Worm (Caenorhabditis elegans): ENCODE results near the gene uggt-1.

Gene uggt-1

DNA sequence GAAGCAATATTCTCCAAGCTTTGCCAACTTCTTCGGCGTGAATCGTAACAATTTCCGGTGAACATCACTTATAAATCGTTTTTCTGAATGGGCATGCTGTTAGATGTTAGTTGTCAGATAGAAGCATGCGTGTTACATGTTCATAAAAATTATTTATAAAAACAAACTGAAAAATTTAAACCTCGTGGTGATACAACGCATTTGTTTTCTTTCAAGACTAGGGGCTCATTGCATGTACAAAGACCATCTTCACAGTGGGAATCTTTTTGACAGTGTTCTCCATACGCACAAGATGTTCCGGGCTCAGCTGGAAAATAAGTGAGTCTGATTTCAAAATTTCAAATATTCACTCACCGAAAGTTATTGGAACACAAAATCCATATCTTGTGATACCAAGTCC, 11.9 kb upstream of the uggt-1 start:
- TF ChIP-seq pha-4 (tag; optimal IDR thresholded peaks at IDR 0.05) (no peak), ztf-11 (tag; optimal IDR thresholded peaks at IDR 0.05) (no peak), nhr-28 (tag; optimal IDR thresholded peaks at IDR 0.05) (no peak), fkh-2 (tag; optimal IDR thresholded peaks at IDR 0.05) (no peak), nhr-77 (tag; optimal IDR thresholded peaks at IDR 0.05) (no peak), nfya-1 (tag; optimal IDR thresholded peaks at IDR 0.05; ENCODE audit: insufficient read depth) (no peak), nhr-25 (tag; optimal IDR thresholded peaks at IDR 0.05) (no peak), skn-1 (tag; optimal IDR thresholded peaks at IDR 0.05) (no peak)

DNA sequence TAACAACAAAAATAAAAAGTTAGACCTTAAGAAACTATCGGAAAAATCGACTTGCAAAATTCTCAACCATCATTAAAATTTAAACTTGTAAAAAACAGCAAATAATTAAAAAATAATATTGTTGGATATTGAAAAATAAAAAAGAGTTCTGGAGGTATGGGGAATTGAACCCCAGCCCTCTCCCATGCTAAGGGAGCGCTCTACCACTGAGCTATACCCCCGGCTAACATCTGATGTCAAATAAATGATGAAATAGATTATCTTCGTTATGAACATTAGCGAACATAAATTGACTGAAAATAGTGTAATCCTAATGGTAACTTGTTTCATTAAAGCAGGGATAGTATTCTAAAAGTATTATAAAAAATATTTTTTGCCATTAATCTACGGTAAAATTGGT, 6.4 kb upstream of the uggt-1 start:
- TF ChIP-seq skn-1 (tag; optimal IDR thresholded peaks at IDR 0.05): no peak
- no peak for TF ChIP-seq pha-4 (tag; optimal IDR thresholded peaks at IDR 0.05)
- TF ChIP-seq sea-2 (GFP tag; optimal IDR thresholded peaks at IDR 0.05): no peak
- TF ChIP-seq mml-1 (tag; optimal IDR thresholded peaks at IDR 0.05): no peak
- TF ChIP-seq daf-12 (tag; optimal IDR thresholded peaks at IDR 0.05): no peak
- TF ChIP-seq ztf-4 (tag; optimal IDR thresholded peaks at IDR 0.05): no peak

DNA sequence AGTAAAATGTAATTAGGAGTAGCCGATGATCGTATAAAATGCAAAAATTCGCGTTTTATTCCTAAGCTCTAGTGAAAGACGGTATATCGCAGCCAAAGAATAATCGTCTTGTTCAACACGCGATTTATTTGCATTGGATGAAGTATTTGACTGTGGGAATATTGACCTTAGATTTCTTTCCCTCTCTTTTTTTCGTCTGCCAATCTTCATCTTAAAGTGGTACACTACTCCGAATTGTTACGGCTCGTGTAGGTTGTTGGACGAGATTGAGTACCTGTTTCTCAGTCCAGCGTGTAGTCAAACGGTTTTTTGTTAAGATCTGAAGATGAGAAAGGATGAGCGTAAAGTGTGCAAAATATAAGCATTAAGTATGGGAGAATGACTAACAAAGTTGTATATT, 5.8 kb upstream of the uggt-1 start, which contains the start of gene lgc-11:
Gene lgc-11, minus strand, starts transcription at position 101 of the 400 bp plus-strand sequence.
- TF ChIP-seq nhr-12 (tag; optimal IDR thresholded peaks at IDR 0.05): no peak
- TF ChIP-seq ceh-16 (tag; optimal IDR thresholded peaks at IDR 0.05): no peak
- no peak for TF ChIP-seq nhr-77 (tag; optimal IDR thresholded peaks at IDR 0.05)
- no peak for TF ChIP-seq fkh-10 (GFP tag; optimal IDR thresholded peaks at IDR 0.05)
- no peak for TF ChIP-seq eor-1 (tag; optimal IDR thresholded peaks at IDR 0.05)
- no peak for TF ChIP-seq egl-27 (tag; optimal IDR thresholded peaks at IDR 0.05)
- no peak for TF ChIP-seq pqm-1 (tag; optimal IDR thresholded peaks at IDR 0.05)
- no peak for TF ChIP-seq egl-5 (tag; optimal IDR thresholded peaks at IDR 0.05)
- TF ChIP-seq elt-1 (tag; optimal IDR thresholded peaks at IDR 0.05): no peak
- TF ChIP-seq mdl-1 (tag; optimal IDR thresholded peaks at IDR 0.05): no peak
- no peak for TF ChIP-seq nhr-237 (tag; optimal IDR thresholded peaks at IDR 0.05)
- no peak for TF ChIP-seq fos-1 (tag; optimal IDR thresholded peaks at IDR 0.05)
- TF ChIP-seq nhr-28 (tag; optimal IDR thresholded peaks at IDR 0.05): no peak
- TF ChIP-seq nhr-43 (tag; optimal IDR thresholded peaks at IDR 0.05; ENCODE audit: poor library complexity, severe bottlenecking): no peak

DNA sequence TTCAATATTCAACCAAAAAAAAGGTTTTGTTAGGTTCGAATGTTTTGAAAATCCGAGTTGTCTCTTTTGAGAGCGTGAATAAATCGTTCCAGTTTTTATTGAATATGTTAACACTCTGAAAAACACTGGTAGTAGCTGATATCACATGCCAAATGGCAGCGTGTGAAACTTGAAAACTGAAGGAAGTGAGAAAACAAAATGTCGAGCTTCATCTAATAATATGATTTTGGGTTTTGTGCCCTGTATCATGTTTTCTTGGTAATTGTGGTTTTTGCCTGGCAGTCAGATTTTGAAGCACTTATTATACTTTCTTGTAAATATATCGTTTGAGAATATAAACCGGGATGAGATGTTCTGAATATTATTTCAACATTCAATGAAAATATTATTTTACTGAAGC, 2.0 kb upstream of the uggt-1 start, which contains the start of gene F48E3.6:
Gene F48E3.6, minus strand, starts transcription at position 101 of the 400 bp plus-strand sequence.
- no peak for TF ChIP-seq ztf-4 (tag; optimal IDR thresholded peaks at IDR 0.05)
- no peak for TF ChIP-seq nhr-76 (tag; optimal IDR thresholded peaks at IDR 0.05)
- TF ChIP-seq lsy-12 (tag; optimal IDR thresholded peaks at IDR 0.05): no peak
- no peak for TF ChIP-seq jun-1 (tag; optimal IDR thresholded peaks at IDR 0.05)
- no peak for TF ChIP-seq ceh-9 (tag; optimal IDR thresholded peaks at IDR 0.05)
- TF ChIP-seq fkh-10 (GFP tag; optimal IDR thresholded peaks at IDR 0.05): no peak

DNA sequence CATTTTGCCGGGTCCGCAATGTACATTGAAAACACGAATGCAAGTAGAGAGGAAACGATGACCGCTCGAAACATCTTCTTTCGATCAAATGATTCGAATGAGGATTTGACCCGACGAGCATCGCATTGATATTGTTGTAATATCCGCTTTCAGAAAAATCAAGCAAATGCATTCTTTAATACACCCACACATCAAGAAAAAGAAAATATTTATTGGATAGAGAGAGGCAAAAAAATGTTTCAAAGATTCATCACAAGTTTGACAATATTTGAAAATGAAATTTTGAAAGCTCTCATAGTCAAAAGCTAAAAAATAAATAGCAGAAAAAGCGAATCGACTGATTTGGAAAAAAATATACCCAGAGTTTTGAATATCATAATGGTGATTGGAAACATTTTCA, 5.3 kb downstream of the uggt-1 start, which contains the start of gene try-14:
Gene try-14, minus strand, starts transcription at position 101 of the 400 bp plus-strand sequence.
- TF ChIP-seq nhr-77 (tag; optimal IDR thresholded peaks at IDR 0.05) (no peak), nhr-67 (tag; optimal IDR thresholded peaks at IDR 0.05) (no peak), nhr-12 (tag; optimal IDR thresholded peaks at IDR 0.05) (no peak), elt-3 (tag; optimal IDR thresholded peaks at IDR 0.05) (no peak), lin-15B (tag; optimal IDR thresholded peaks at IDR 0.05) (no peak), elt-2 (tag; optimal IDR thresholded peaks at IDR 0.05) (no peak), skn-1 (tag; optimal IDR thresholded peaks at IDR 0.05) (no peak), ztf-4 (tag; optimal IDR thresholded peaks at IDR 0.05) (no peak), mml-1 (tag; optimal IDR thresholded peaks at IDR 0.05) (no peak), tbx-2 (tag; optimal IDR thresholded peaks at IDR 0.05) (no peak), ceh-28 (tag; optimal IDR thresholded peaks at IDR 0.05) (no peak), pqm-1 (tag; optimal IDR thresholded peaks at IDR 0.05) (no peak), hmg-11 (tag; optimal IDR thresholded peaks at IDR 0.05) (no peak), sea-2 (GFP tag; optimal IDR thresholded peaks at IDR 0.05) (no peak)
